Worm (Caenorhabditis elegans): ENCODE data around the gene ZK813.6.

Gene ZK813.6

ce11 chrX:3400387-3400786, 24.2 kb upstream of the ZK813.6 start:
- TF ChIP-seq hnd-1 (tag; optimal IDR thresholded peaks at IDR 0.05), result no peak
- no peak for TF ChIP-seq aly-1 (tag; optimal IDR thresholded peaks at IDR 0.05)
- no peak for TF ChIP-seq ama-1 (optimal IDR thresholded peaks at IDR 0.05)
- no peak for TF ChIP-seq tbx-11 (GFP tag; IDR thresholded peaks at IDR 0.05)
- no peak for TF ChIP-seq hmg-4 (GFP tag; optimal IDR thresholded peaks at IDR 0.05)
- no peak for TF ChIP-seq pes-1 (GFP tag; IDR thresholded peaks at IDR 0.05)
- no peak for TF ChIP-seq ets-7 (tag; optimal IDR thresholded peaks at IDR 0.05)
- TF ChIP-seq ceh-36 (tag; optimal IDR thresholded peaks at IDR 0.05), result no peak
- no peak for TF ChIP-seq sea-1 (GFP tag; conservative IDR thresholded peaks at IDR 0.05)
- TF ChIP-seq hmbx-1 (tag; optimal IDR thresholded peaks at IDR 0.05), result no peak
- TF ChIP-seq scrt-1 (GFP tag; IDR thresholded peaks at IDR 0.05), result no peak

DNA sequence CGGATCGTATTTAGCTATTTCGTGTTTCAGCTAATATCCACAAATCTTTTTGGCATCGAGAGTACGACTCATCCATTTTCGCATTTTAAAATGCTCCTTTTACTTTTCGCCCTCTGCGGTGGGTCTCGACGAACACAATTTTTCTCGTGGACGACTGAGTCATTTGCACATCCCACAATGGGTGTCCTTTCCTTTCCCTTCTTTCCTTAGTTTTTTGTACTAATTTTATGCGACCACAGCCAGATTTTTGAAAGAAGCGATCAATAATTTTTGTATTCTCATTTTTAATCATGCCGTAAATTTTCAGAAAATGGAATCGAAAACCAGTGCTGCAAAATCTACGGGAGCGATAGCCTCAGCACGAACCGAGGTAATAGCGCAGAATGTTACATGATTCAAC, 22.9 kb upstream of the ZK813.6 start, which contains the start of gene C04F6.9:
Gene C04F6.9 (plus strand): TSS at position 301 of the 400 bp plus-strand sequence.
- no peak for TF ChIP-seq flt-1 (GFP tag; IDR thresholded peaks at IDR 0.05)
- TF ChIP-seq ceh-13 (GFP tag; optimal IDR thresholded peaks at IDR 0.05), result no peak
- no peak for TF ChIP-seq ama-1 (optimal IDR thresholded peaks at IDR 0.05)
- no peak for TF ChIP-seq tbx-11 (GFP tag; IDR thresholded peaks at IDR 0.05)
- TF ChIP-seq hmg-4 (GFP tag; optimal IDR thresholded peaks at IDR 0.05), result no peak
- TF ChIP-seq sea-1 (GFP tag; conservative IDR thresholded peaks at IDR 0.05), result no peak

- TF ChIP-seq hnd-1 (tag; optimal IDR thresholded peaks at IDR 0.05), result no peak
- TF ChIP-seq hmbx-1 (tag; optimal IDR thresholded peaks at IDR 0.05), result no peak
- no peak for TF ChIP-seq tra-4 (tag; optimal IDR thresholded peaks at IDR 0.05)
- no peak for TF ChIP-seq ets-7 (tag; optimal IDR thresholded peaks at IDR 0.05)
- TF ChIP-seq B0310.2 (tag; optimal IDR thresholded peaks at IDR 0.05), result no peak
- no peak for TF ChIP-seq scrt-1 (GFP tag; IDR thresholded peaks at IDR 0.05)
- no peak for TF ChIP-seq tbx-37 (GFP tag; conservative IDR thresholded peaks at IDR 0.05)
- no peak for TF ChIP-seq pes-1 (GFP tag; IDR thresholded peaks at IDR 0.05)
- no peak for TF ChIP-seq sea-1 (GFP tag; conservative IDR thresholded peaks at IDR 0.05)
- no peak for TF ChIP-seq F13C5.2 (tag; optimal IDR thresholded peaks at IDR 0.05)
- TF ChIP-seq hmg-4 (GFP tag; optimal IDR thresholded peaks at IDR 0.05), result no peak
- no peak for TF ChIP-seq ceh-36 (tag; optimal IDR thresholded peaks at IDR 0.05)
Observed at ce11 chrX:3403195-3403594, 21.4 kb upstream of the ZK813.6 start, which contains the start of gene vit-5. TSS of gene vit-5 (plus strand) at chrX:3403471.

DNA sequence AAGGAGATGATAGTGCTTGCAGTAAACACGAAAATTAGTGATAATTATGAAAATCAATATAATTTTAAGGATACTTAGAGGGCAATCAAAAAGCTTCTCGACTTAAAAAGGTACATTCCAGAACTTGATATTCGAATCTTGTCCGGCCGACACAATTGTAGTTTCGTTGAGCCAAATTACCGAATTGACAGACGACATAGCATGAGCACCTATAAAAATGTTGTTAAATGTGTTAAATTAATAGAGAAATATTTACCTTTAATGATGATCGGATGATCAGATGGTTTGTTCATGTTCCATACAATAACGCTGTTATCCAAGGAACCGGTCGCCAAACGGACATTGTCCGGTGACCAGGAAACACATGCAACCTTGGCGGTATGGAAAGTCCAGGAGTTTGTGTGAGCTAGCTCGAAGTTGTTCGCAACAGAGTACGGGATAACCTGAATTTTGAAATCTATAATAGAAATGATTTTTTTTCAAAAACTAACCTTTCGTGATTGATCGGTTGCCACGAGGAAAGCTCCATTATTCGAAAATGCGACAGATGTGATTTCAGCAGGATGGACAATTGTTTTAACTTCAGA, 15.8 kb upstream of the ZK813.6 start:
- TF ChIP-seq ceh-36 (tag; optimal IDR thresholded peaks at IDR 0.05) (no peak), tbx-11 (GFP tag; IDR thresholded peaks at IDR 0.05) (no peak), tra-4 (tag; optimal IDR thresholded peaks at IDR 0.05) (no peak), hmbx-1 (tag; optimal IDR thresholded peaks at IDR 0.05) (no peak), tbx-37 (GFP tag; conservative IDR thresholded peaks at IDR 0.05) (no peak), scrt-1 (GFP tag; IDR thresholded peaks at IDR 0.05) (no peak), aly-1 (tag; optimal IDR thresholded peaks at IDR 0.05) (no peak), ets-7 (tag; optimal IDR thresholded peaks at IDR 0.05) (no peak), hnd-1 (tag; optimal IDR thresholded peaks at IDR 0.05) (no peak), hmg-4 (GFP tag; optimal IDR thresholded peaks at IDR 0.05) (no peak), ama-1 (optimal IDR thresholded peaks at IDR 0.05) (no peak), sea-1 (GFP tag; conservative IDR thresholded peaks at IDR 0.05) (no peak), pes-1 (GFP tag; IDR thresholded peaks at IDR 0.05) (no peak), B0310.2 (tag; optimal IDR thresholded peaks at IDR 0.05) (no peak), ceh-13 (GFP tag; optimal IDR thresholded peaks at IDR 0.05) (no peak), flt-1 (GFP tag; IDR thresholded peaks at IDR 0.05) (no peak), F13C5.2 (tag; optimal IDR thresholded peaks at IDR 0.05) (no peak)

ce11 chrX:3411565-3412022, 13.0 kb upstream of the ZK813.6 start, which contains the start of gene unc-78:
TSS of gene unc-78 (minus strand) at chrX:3411615.
- TF ChIP-seq scrt-1 (GFP tag; IDR thresholded peaks at IDR 0.05), result no peak
- TF ChIP-seq flt-1 (GFP tag; IDR thresholded peaks at IDR 0.05), result no peak
- no peak for TF ChIP-seq ama-1 (optimal IDR thresholded peaks at IDR 0.05)
- no peak for TF ChIP-seq ets-7 (tag; optimal IDR thresholded peaks at IDR 0.05)
- peak; percentile 3 for TF ChIP-seq aly-1 (tag; optimal IDR thresholded peaks at IDR 0.05)
- TF ChIP-seq hmbx-1 (tag; optimal IDR thresholded peaks at IDR 0.05), result no peak

- TF ChIP-seq hmg-4 (GFP tag; optimal IDR thresholded peaks at IDR 0.05) (peak; percentile 1), F13C5.2 (tag; optimal IDR thresholded peaks at IDR 0.05) (no peak)
Observed at ce11 chrX:3414660-3415144, 9.9 kb upstream of the ZK813.6 start, which contains the start of gene dhs-27. TSS of gene dhs-27 (minus strand) at chrX:3414710.

- TF ChIP-seq ceh-36 (tag; optimal IDR thresholded peaks at IDR 0.05) (no peak), pes-1 (GFP tag; IDR thresholded peaks at IDR 0.05) (no peak), tbx-11 (GFP tag; IDR thresholded peaks at IDR 0.05) (no peak), B0310.2 (tag; optimal IDR thresholded peaks at IDR 0.05) (no peak), sea-1 (GFP tag; conservative IDR thresholded peaks at IDR 0.05) (no peak), hmg-4 (GFP tag; optimal IDR thresholded peaks at IDR 0.05) (no peak)
Observed at ce11 chrX:3416063-3416462, 8.6 kb upstream of the ZK813.6 start.

ce11 chrX:3419084-3419483, 5.5 kb upstream of the ZK813.6 start, which contains the start of gene C04F6.7:
TSS of gene C04F6.7 (minus strand) at chrX:3419184.
- no peak for TF ChIP-seq ama-1 (optimal IDR thresholded peaks at IDR 0.05)
- TF ChIP-seq ceh-36 (tag; optimal IDR thresholded peaks at IDR 0.05), result no peak
- no peak for TF ChIP-seq flt-1 (GFP tag; IDR thresholded peaks at IDR 0.05)
- no peak for TF ChIP-seq sea-1 (GFP tag; conservative IDR thresholded peaks at IDR 0.05)
- TF ChIP-seq hmg-4 (GFP tag; optimal IDR thresholded peaks at IDR 0.05), result no peak
- no peak for TF ChIP-seq ceh-13 (GFP tag; optimal IDR thresholded peaks at IDR 0.05)
- no peak for TF ChIP-seq tbx-11 (GFP tag; IDR thresholded peaks at IDR 0.05)
- no peak for TF ChIP-seq hnd-1 (tag; optimal IDR thresholded peaks at IDR 0.05)
